Fruit fly (Drosophila melanogaster): ENCODE results near the gene ru.

Gene ru

dm6 chr3L:1342133-1342580, 28.3 kb upstream of the ru start, which contains the start of gene indra (continued):
- no peak for TF ChIP-seq B-H2 (GFP tag; optimal IDR thresholded peaks at IDR 0.05)
- peak; percentile 71; the same call in 2 of the 3 replicates for TF ChIP-seq Opbp (GFP tag; IDR thresholded peaks at IDR 0.05; ENCODE audit: partially characterized antibody)
- TF ChIP-seq CG4820 (GFP tag; optimal IDR thresholded peaks at IDR 0.05) = peak; percentile 36
- no peak; the same call in 2 of the 3 replicates for TF ChIP-seq tgo (GFP tag; IDR thresholded peaks at IDR 0.05)
- TF ChIP-seq shn (GFP tag; optimal IDR thresholded peaks at IDR 0.05) = peak; percentile 68
- no peak for TF ChIP-seq CG43689 (GFP tag; IDR thresholded peaks at IDR 0.05)
- 0 out of 2 replicates have a peak, but pooled peaks have one; percentile 46 for TF ChIP-seq danr (GFP tag; IDR thresholded peaks at IDR 0.05)
- peak; percentile 21 for TF ChIP-seq CG3281 (GFP tag; optimal IDR thresholded peaks at IDR 0.05)
- TF ChIP-seq chif (GFP tag; optimal IDR thresholded peaks at IDR 0.05) = peak; percentile 8 to 69
- peak; percentile 33 for TF ChIP-seq nerfin-1 (tag; optimal IDR thresholded peaks at IDR 0.05)
- TF ChIP-seq CG6689 (GFP tag; IDR thresholded peaks at IDR 0.05) = peak; percentile 56; the same call in 1 of the 2 replicates
- no peak for TF ChIP-seq scrt (GFP tag; optimal IDR thresholded peaks at IDR 0.05)
- peak; percentile 71 for TF ChIP-seq CG15514 (GFP tag; optimal IDR thresholded peaks at IDR 0.05)
- TF ChIP-seq Gug (GFP tag; IDR thresholded peaks at IDR 0.05) = no peak
- no peak for TF ChIP-seq pros (GFP tag; optimal IDR thresholded peaks at IDR 0.05)
- TF ChIP-seq Rx (GFP tag; IDR thresholded peaks at IDR 0.05) = 0 out of 2 replicates have a peak, but pooled peaks have one; percentile 24
- no peak for TF ChIP-seq hth (optimal IDR thresholded peaks at IDR 0.05)
- peak; percentile 46 for TF ChIP-seq CG12236 (GFP tag; optimal IDR thresholded peaks at IDR 0.05)
- TF ChIP-seq fd96Cb (tag; optimal IDR thresholded peaks at IDR 0.05) = peak; percentile 38
- TF ChIP-seq unpg (GFP tag; optimal IDR thresholded peaks at IDR 0.05) = peak; percentile 56
- TF ChIP-seq Med (GFP tag) = peak; percentile 93
- TF ChIP-seq tna (GFP tag; IDR thresholded peaks at IDR 0.05; ENCODE audit: partially characterized antibody) = no peak; the same call in 1 of the 2 replicates
- peak; percentile 6 for TF ChIP-seq CG4424 (GFP tag; optimal IDR thresholded peaks at IDR 0.05)
- no peak for TF ChIP-seq btn (GFP tag; optimal IDR thresholded peaks at IDR 0.05)
- TF ChIP-seq Myb (GFP tag; optimal IDR thresholded peaks at IDR 0.05) = peak; percentile 71
- no peak for TF ChIP-seq CG7745 (tag; optimal IDR thresholded peaks at IDR 0.05)
- peak; percentile 25 for TF ChIP-seq CG18764 (GFP tag; optimal IDR thresholded peaks at IDR 0.05)
- 0 out of 2 replicates have a peak, but pooled peaks have one; percentile 29 for TF ChIP-seq chm (GFP tag; IDR thresholded peaks at IDR 0.05)
- TF ChIP-seq her (GFP tag; optimal IDR thresholded peaks at IDR 0.05) = peak; percentile 8
- peak; percentile 64 for TF ChIP-seq Bgb (GFP tag; IDR thresholded peaks at IDR 0.05; ENCODE audit: partially characterized antibody)
- no peak for TF ChIP-seq CG31365 (tag; optimal IDR thresholded peaks at IDR 0.05)
- peak; percentile 9 for TF ChIP-seq pum (GFP tag; optimal IDR thresholded peaks at IDR 0.05)
- TF ChIP-seq tap (tag; optimal IDR thresholded peaks at IDR 0.05) = no peak
- TF ChIP-seq Sox100B (GFP tag; optimal IDR thresholded peaks at IDR 0.05) = no peak
- peak; percentile 77 for TF ChIP-seq CoRest (tag; optimal IDR thresholded peaks at IDR 0.05)
- peak; percentile 23 for TF ChIP-seq Six4 (GFP tag; optimal IDR thresholded peaks at IDR 0.05)
- peak; percentile 1 for TF ChIP-seq da (GFP tag; optimal IDR thresholded peaks at IDR 0.05)
- no peak for TF ChIP-seq Poxn (GFP tag; IDR thresholded peaks at IDR 0.05)
- peak; percentile 45 for TF ChIP-seq CG33557 (GFP tag; optimal IDR thresholded peaks at IDR 0.05)
- no peak for TF ChIP-seq Side (GFP tag; optimal IDR thresholded peaks at IDR 0.05)
- no peak for TF ChIP-seq CG6254 (GFP tag; optimal IDR thresholded peaks at IDR 0.05)
- TF ChIP-seq D19A (tag; optimal IDR thresholded peaks at IDR 0.05) = no peak
- no peak for TF ChIP-seq pb (GFP tag; optimal IDR thresholded peaks at IDR 0.05)
- no peak for TF ChIP-seq fru (optimal IDR thresholded peaks at IDR 0.05)
- no peak for TF ChIP-seq CG12769 (tag; optimal IDR thresholded peaks at IDR 0.05)
- no peak for TF ChIP-seq CG6765 (GFP tag; optimal IDR thresholded peaks at IDR 0.05)
- TF ChIP-seq sug (tag; optimal IDR thresholded peaks at IDR 0.05) = peak; percentile 73
- TF ChIP-seq CG10267 (tag; optimal IDR thresholded peaks at IDR 0.05) = peak; percentile 77
- no peak for TF ChIP-seq jing (GFP tag; optimal IDR thresholded peaks at IDR 0.05)
- no peak for TF ChIP-seq CG3407 (GFP tag; optimal IDR thresholded peaks at IDR 0.05)
- TF ChIP-seq Sin3A (optimal IDR thresholded peaks at IDR 0.05) = peak; percentile 81
- peak; percentile 81 for TF ChIP-seq row (GFP tag; IDR thresholded peaks at IDR 0.05)

Data from whole organism, embryonic.